Worm (Caenorhabditis elegans): ENCODE data around the gene lem-2.

DNA sequence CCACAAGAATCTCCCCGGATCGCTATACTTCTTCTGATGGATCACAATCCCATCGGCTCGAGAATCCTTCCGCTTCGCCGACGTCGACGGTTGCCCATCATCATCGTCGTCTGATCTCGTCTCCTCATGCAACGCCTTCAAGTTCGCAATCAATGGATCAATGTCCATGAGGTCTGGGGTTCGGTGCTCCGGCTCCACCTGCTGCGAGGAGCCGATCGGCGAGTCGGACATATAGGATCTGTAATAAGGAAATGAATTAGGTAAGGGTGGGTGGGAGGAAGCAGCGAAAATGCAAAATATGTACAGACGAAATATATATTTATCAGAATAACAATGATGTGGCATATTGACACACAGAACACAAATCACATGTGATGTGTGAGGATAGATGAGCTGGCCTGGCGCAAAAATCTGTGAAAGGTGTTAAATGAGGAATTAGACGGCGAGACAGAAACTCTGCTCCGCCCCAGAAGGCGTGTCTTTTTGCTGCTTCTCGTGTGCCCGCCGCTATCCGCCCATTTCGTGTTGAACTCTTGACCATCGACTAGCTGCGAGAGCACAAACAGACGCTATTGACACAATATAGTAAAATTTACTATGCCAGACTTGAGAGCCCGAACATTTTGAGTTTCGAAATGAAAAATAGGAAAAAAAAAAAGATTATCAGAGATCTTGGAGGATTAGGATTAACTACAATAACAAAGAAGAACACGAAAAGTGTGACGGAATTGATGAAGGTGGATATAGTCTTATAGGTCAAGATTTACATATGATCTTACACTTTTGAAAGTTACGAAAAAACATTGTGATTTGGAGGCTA is 25.6 kb upstream of the lem-2 start:
- no peak for TF ChIP-seq ztf-4 (tag; optimal IDR thresholded peaks at IDR 0.05)
- no peak for TF ChIP-seq hmg-11 (tag; optimal IDR thresholded peaks at IDR 0.05)
